Fruit fly (Drosophila melanogaster) whole organism: ENCODE data around the gene CG10194.

Source experiments
- EcR ChIP-seq, 2 experiments: fragments of >200 bp; optimal IDR thresholded peaks; 2 replicates each; lab custom pipeline; 2017; ENCODE audit warnings: missing biosample characterization in 2 of 2, missing genetic modification characterization in 2 of 2, missing genetic modification reagents in 2 of 2
- pan ChIP-seq: fragments of >200 bp; optimal IDR thresholded peaks from 2 replicates; lab custom pipeline; 2017
- psq ChIP-seq: fragments of >200 bp; optimal IDR thresholded peaks from 2 replicates; lab custom pipeline; 2017

- no peak for TF ChIP-seq psq (lab: Kevin White, UChicago)
- no peak for TF ChIP-seq EcR (GFP tag; optimal IDR thresholded peaks at IDR 0.05; lab: Kevin White, UChicago)
- no peak for TF ChIP-seq pan (lab: Kevin White, UChicago)
Observed at dm6 chr2L:19455209-19455608, 34.7 kb downstream of the CG10194 start.
